Fruit fly (Drosophila melanogaster): ENCODE data around the gene CG45488.

DNA sequence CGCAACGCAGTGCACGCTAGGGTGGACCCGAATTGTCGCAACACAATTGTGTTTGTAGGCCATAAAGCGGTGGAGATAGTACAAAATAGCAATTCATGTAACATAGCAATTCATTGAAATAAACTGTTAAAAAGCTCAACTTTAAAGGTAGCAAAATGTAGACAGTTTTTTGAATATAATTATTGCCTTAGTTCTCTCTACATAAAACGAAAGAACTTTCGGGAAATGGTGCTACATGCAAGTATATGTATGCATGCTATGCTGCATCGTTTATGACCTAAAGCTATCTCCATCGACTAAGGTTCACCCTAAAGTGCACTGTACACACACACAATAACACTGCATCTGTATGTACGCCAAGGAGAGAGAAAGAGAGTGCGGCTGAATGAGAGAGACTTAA lies 45.2 kb downstream of the CG45488 start:
- peak; percentile 66 for TF ChIP-seq vri (GFP tag; optimal IDR thresholded peaks at IDR 0.05)
- TF ChIP-seq CG4318 (GFP tag; optimal IDR thresholded peaks at IDR 0.05), result peak; percentile 89
- TF ChIP-seq Sox102F (GFP tag; optimal IDR thresholded peaks at IDR 0.05), result peak; percentile 88
- TF ChIP-seq CG7368 (GFP tag; optimal IDR thresholded peaks at IDR 0.05), result peak; percentile 88
- peak; percentile 89 for TF ChIP-seq esn (GFP tag; optimal IDR thresholded peaks at IDR 0.05)
- peak; percentile 89 for TF ChIP-seq CG9139 (GFP tag; optimal IDR thresholded peaks at IDR 0.05)
- TF ChIP-seq CG34406 (GFP tag; optimal IDR thresholded peaks at IDR 0.05), result peak; percentile 92
- peak; percentile 93 to 95 for TF ChIP-seq ss (GFP tag; optimal IDR thresholded peaks at IDR 0.05)
- peak; percentile 93 for TF ChIP-seq dac (GFP tag; optimal IDR thresholded peaks at IDR 0.05)
- TF ChIP-seq Ets21C (GFP tag; optimal IDR thresholded peaks at IDR 0.05), result peak; percentile 79
- peak; percentile 91 for TF ChIP-seq acj6 (GFP tag; optimal IDR thresholded peaks at IDR 0.05)
- peak; percentile 65 for TF ChIP-seq fd85E (GFP tag; optimal IDR thresholded peaks at IDR 0.05)
- TF ChIP-seq achi (GFP tag; optimal IDR thresholded peaks at IDR 0.05), result peak; percentile 93
- peak; percentile 94 for TF ChIP-seq OdsH (GFP tag; optimal IDR thresholded peaks at IDR 0.05)

Measured in whole organism, prepupa.